Worm (Caenorhabditis elegans): ENCODE results near the gene C40C9.4.
A peak's percentile ranks its signal among the peaks of the same experiment; 100 is the strongest.

C40C9.4 gene

DNA sequence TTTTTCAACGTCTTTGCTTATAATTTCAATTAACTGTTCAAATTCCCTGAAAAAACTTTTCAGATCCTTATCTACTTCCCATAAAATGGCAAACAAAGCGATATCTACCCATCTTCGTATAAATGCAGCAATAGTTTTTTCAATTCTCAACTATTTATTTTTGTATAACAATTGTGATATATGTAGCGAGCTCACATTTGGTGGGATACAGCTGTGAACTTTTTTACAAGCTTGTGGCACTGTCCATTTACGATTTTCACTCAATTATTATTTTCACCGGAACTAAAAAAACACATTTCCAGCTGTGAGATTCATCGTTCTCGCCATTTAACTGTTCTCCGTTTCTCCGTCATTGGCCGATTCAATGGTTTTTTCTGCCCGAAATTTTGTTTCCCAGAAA lies at the start of gene C40C9.4:
Gene C40C9.4 (plus strand): TSS at position 301 of the 400 bp plus-strand sequence.
- no peak for TF ChIP-seq lim-6 (tag; optimal IDR thresholded peaks at IDR 0.05)
- no peak for TF ChIP-seq ceh-30 (tag; optimal IDR thresholded peaks at IDR 0.05)
- TF ChIP-seq ceh-34 (tag; optimal IDR thresholded peaks at IDR 0.05), result no peak
- no peak for TF ChIP-seq C38D4.7 (GFP tag; optimal IDR thresholded peaks at IDR 0.05)
- no peak for TF ChIP-seq ceh-2 (tag; optimal IDR thresholded peaks at IDR 0.05)
- no peak for TF ChIP-seq ref-2 (tag; optimal IDR thresholded peaks at IDR 0.05)
- TF ChIP-seq nhr-11 (tag; optimal IDR thresholded peaks at IDR 0.05), result no peak
- no peak for TF ChIP-seq ceh-24 (tag; optimal IDR thresholded peaks at IDR 0.05)
- TF ChIP-seq tbx-7 (tag; optimal IDR thresholded peaks at IDR 0.05), result no peak
- no peak for TF ChIP-seq hlh-30 (tag; optimal IDR thresholded peaks at IDR 0.05; ENCODE audit: insufficient read depth)

DNA sequence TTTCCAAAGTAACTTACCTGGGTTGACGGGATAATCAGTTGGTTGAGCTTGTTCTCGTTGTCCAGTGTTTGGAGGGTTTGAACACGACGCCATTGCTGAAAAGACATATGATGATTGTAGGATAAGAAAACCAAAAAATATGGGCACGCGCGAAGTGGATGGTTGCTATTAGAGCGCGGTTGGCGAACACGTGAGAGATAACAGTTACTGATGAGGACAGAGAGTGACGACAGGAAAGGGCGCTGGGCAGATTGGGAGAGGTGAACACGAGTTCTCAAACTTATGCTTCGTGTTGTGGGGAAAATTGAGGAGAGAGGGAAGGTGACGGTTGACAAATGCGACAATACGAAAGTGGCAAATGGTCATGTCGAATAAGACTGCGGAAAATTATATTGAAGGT lies 47.1 kb upstream of the C40C9.4 start, which contains the start of gene F54B11.8:
Gene F54B11.8 (minus strand): TSS at position 101 of the 400 bp plus-strand sequence.
- no peak for TF ChIP-seq ceh-34 (tag; optimal IDR thresholded peaks at IDR 0.05)
- no peak for TF ChIP-seq ahr-1 (tag; optimal IDR thresholded peaks at IDR 0.05)
- TF ChIP-seq sox-4 (tag; optimal IDR thresholded peaks at IDR 0.05), result no peak
- TF ChIP-seq fax-1 (tag; optimal IDR thresholded peaks at IDR 0.05), result no peak

DNA sequence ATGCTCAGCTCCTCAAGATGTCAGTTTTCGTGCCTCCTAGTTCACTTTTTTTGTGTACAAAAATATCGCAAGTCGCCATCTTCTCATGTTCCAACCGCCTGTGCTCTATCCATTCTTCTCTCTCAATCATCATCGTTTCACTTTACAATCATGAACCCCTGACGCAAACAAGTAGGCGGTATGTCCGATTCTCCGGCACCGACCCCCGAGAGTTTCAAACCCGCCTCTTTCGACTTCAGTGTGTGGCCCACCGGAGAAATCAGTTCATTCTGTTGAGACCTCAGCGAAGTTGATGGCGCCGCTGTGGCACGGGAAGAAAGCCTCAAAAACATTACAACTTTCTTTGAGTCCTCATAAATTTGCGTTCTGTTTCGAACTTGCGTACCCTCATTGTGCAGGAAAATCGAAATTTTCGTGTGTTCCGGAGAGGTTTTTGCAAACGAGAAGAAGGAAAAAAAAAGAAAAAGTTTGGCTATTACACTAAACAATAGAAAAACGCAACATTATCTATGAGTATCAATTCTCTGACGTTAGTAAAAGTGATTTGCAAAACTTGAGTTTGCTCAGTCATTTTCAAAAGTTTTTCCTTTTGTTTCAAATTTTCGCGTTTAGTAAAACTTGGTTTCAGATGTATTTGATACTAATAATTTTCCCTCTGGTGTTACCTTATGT lies 45.8 kb upstream of the C40C9.4 start, which contains the start of gene F54B11.9:
Gene F54B11.9 (plus strand): TSS at position 622 of the 672 bp plus-strand sequence.
- TF ChIP-seq ceh-18 (tag; optimal IDR thresholded peaks at IDR 0.05) (peak; percentile 40), ceh-14 (tag; optimal IDR thresholded peaks at IDR 0.05) (no peak), unc-42 (tag; optimal IDR thresholded peaks at IDR 0.05) (no peak), pag-3 (tag; optimal IDR thresholded peaks at IDR 0.05; ENCODE audit: borderline replicate concordance) (no peak), ceh-24 (tag; optimal IDR thresholded peaks at IDR 0.05) (no peak), C38D4.7 (GFP tag; optimal IDR thresholded peaks at IDR 0.05) (no peak), hlh-13 (GFP tag; optimal IDR thresholded peaks at IDR 0.05) (no peak), ceh-34 (tag; optimal IDR thresholded peaks at IDR 0.05) (no peak), sdc-2 (tag; optimal IDR thresholded peaks at IDR 0.05) (peak; percentile 96)

DNA sequence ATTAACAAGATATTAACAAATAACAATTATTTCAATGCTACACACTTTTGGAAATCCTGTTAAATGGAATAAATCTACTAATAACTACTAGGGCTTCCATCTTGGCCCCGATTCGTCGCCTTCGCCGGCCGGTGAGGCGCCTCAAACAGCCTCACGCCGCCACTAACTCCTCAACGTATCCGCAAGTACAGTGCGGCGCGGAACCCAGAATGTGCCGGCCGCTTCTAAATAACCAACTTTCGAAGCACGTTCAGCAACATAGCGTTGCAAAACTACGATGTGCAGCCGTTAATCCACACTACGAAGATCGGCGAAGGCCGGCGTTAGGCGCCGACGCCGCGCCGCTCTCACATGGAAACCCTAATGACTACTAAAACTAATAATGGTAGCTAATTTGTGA lies 45.0 kb upstream of the C40C9.4 start:
- TF ChIP-seq ztf-16 (tag; optimal IDR thresholded peaks at IDR 0.05) (no peak), npax-4 (tag; optimal IDR thresholded peaks at IDR 0.05) (no peak), unc-55 (GFP tag; optimal IDR thresholded peaks at IDR 0.05) (no peak), dmd-4 (tag; optimal IDR thresholded peaks at IDR 0.05; ENCODE audit: borderline replicate concordance) (no peak), odd-2 (tag; optimal IDR thresholded peaks at IDR 0.05) (no peak), hlh-6 (tag; optimal IDR thresholded peaks at IDR 0.05) (no peak)

DNA sequence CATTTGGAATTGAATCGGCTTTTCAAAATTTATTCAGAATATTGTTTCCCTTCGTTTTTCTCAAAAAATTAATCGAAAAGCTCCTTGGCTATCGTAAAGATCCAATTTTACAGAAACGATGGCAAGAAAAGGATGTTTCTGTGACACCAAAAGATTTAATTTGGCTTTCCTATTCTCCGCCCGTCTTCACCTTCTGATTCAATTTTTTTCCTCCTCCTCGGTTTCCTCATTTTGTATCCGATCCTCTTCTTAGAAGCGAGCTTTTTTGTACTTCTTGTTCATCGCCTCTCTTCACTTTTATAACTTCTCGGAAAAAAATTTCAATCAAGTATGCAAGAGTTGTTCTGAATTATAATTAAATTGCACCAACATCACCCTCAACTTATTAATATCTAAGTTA lies 40.9 kb upstream of the C40C9.4 start:
- TF ChIP-seq unc-42 (tag; optimal IDR thresholded peaks at IDR 0.05) (peak; percentile 14), K09A11.1 (tag; optimal IDR thresholded peaks at IDR 0.05; ENCODE audit: insufficient read depth) (no peak)

DNA sequence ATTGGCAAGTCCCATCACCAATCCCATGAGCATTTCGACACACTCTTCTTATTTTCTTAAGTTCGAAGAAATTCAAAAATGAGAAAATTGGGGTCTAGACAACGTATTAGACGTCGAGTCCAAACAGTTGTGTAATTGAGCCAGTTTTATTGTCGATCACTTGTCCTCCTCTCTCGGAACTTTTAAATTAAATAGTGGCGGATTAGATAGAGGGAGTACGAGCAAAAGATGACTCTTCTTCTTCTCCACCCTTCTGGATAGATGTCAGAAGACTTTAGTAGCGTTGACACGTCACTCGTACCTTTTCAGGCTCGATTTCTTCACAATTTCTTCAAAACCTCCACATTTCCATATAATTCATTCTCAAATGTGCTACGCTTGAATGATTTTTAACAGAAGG lies 35.7 kb upstream of the C40C9.4 start:
- TF ChIP-seq ceh-19 (GFP tag; optimal IDR thresholded peaks at IDR 0.05), result no peak

DNA sequence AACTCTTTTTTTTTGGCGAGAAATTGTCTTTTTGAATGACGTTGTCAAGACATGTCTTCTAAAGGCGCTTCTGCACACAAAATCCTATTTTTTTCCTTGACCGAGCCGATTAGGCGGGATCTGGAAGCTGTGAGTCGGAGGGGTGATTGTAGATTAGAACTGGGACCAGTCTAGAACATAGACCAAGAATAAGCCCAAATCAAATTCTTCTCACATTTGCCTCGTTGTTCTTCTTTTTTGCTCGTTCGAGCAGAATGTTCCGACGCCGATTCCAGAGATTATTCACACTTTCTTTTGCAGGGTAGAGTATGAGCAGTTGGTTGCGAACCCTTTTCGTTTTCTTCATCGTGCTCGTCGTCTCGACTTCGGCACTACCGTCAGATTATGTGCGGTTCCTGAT lies 32.3 kb upstream of the C40C9.4 start, which contains the start of gene nlp-53:
Gene nlp-53 (plus strand): TSS at position 301 of the 400 bp plus-strand sequence.
- TF ChIP-seq ets-4 (tag; optimal IDR thresholded peaks at IDR 0.05) (no peak), nhr-11 (tag; optimal IDR thresholded peaks at IDR 0.05) (no peak), pha-4 (tag; optimal IDR thresholded peaks at IDR 0.05) (no peak), T23F11.4 (GFP tag; optimal IDR thresholded peaks at IDR 0.05) (no peak), F13H6.1 (tag; optimal IDR thresholded peaks at IDR 0.05) (no peak), unc-55 (GFP tag; optimal IDR thresholded peaks at IDR 0.05) (no peak), hlh-8 (tag; optimal IDR thresholded peaks at IDR 0.05) (no peak), tbx-7 (tag; optimal IDR thresholded peaks at IDR 0.05) (no peak), C08G9.2 (tag; optimal IDR thresholded peaks at IDR 0.05) (no peak), ztf-16 (tag; optimal IDR thresholded peaks at IDR 0.05) (no peak), fax-1 (tag; optimal IDR thresholded peaks at IDR 0.05) (no peak), pqm-1 (tag; optimal IDR thresholded peaks at IDR 0.05) (no peak), hlh-30 (tag; optimal IDR thresholded peaks at IDR 0.05; ENCODE audit: insufficient read depth) (no peak), gmeb-2 (tag; optimal IDR thresholded peaks at IDR 0.05) (no peak), ceh-22 (tag; optimal IDR thresholded peaks at IDR 0.05) (no peak)

All from whole organism, late embryonic.